Worm (Caenorhabditis elegans) whole organism, mixed stage, embryonic: ENCODE data around the gene hlh-30.
A peak's percentile ranks its signal among the peaks of the same experiment; 100 is the strongest.

Experiments used
- M03D4.4 ChIP-seq: sonication (generic microtip); optimal IDR thresholded peaks from 2 replicates; lab custom pipeline; 2017; ENCODE audit warnings: mild to moderate bottlenecking, missing genetic modification characterization, missing compliant biosample characterization
- bed-3 ChIP-seq: fragments of 200-800 bp; sonication (Bioruptor generic); optimal IDR thresholded peaks from 3 replicates; lab custom pipeline; 2018; ENCODE audit warnings: mild to moderate bottlenecking, missing genetic modification characterization, moderate library complexity, missing compliant biosample characterization
- blmp-1 ChIP-seq: fragments of 150-350 bp; optimal IDR thresholded peaks from 2 replicates; lab custom pipeline; 2014; ENCODE audit warnings: missing biosample characterization, missing genetic modification characterization
- ceh-39 ChIP-seq: fragments of 150-350 bp; optimal IDR thresholded peaks from 2 replicates; lab custom pipeline; 2014; ENCODE audit warnings: missing biosample characterization, missing genetic modification characterization
- ceh-83 ChIP-seq: fragments of 200-800 bp; sonication (Bioruptor generic); optimal IDR thresholded peaks from 2 replicates; lab custom pipeline; 2018; ENCODE audit warnings: mild to moderate bottlenecking, missing genetic modification characterization, missing compliant biosample characterization
- ces-1 ChIP-seq: fragments of 150-350 bp; optimal IDR thresholded peaks from 2 replicates; lab custom pipeline; 2014; ENCODE audit warnings: missing biosample characterization, missing genetic modification reagents, missing genetic modification characterization
- cnd-1 ChIP-seq: fragments of 200-800 bp; sonication (Bioruptor generic); optimal IDR thresholded peaks from 2 replicates; lab custom pipeline; 2018; ENCODE audit warnings: mild to moderate bottlenecking, missing genetic modification characterization, missing compliant biosample characterization
- drap-1 ChIP-seq: fragments of 200-800 bp; sonication (Bioruptor generic); optimal IDR thresholded peaks from 3 replicates; lab custom pipeline; 2018; ENCODE audit warnings: mild to moderate bottlenecking, missing genetic modification characterization, missing compliant biosample characterization
- elt-3 ChIP-seq: fragments of 150-350 bp; optimal IDR thresholded peaks from 2 replicates; lab custom pipeline; 2014; ENCODE audit warnings: missing biosample characterization, missing genetic modification characterization
- ham-2 ChIP-seq: fragments of 200-800 bp; sonication (Bioruptor generic); optimal IDR thresholded peaks from 2 replicates; lab custom pipeline; 2018; ENCODE audit warnings: mild to moderate bottlenecking, missing genetic modification characterization, missing compliant biosample characterization
- lin-13 ChIP-seq: fragments of 150-350 bp; optimal IDR thresholded peaks from 2 replicates; lab custom pipeline; 2014; ENCODE audit warnings: missing biosample characterization, missing genetic modification characterization
- lsy-2 ChIP-seq: fragments of 150-350 bp; optimal IDR thresholded peaks from 2 replicates; lab custom pipeline; 2014; ENCODE audit warnings: missing biosample characterization, missing genetic modification characterization
- mep-1 ChIP-seq: fragments of 150-350 bp; optimal IDR thresholded peaks from 2 replicates; lab custom pipeline; 2017; ENCODE audit warnings: missing biosample characterization, missing genetic modification reagents, missing genetic modification characterization, inconsistent platforms
- mls-2 ChIP-seq: sonication (generic microtip); optimal IDR thresholded peaks from 2 replicates; lab custom pipeline; 2016; ENCODE audit warnings: mild to moderate bottlenecking, missing genetic modification characterization, moderate library complexity, missing compliant biosample characterization
- nhr-12 ChIP-seq: fragments of 150-350 bp; optimal IDR thresholded peaks from 2 replicates; lab custom pipeline; 2014; ENCODE audit warnings: missing biosample characterization, missing genetic modification characterization
- nhr-2 ChIP-seq: fragments of 150-350 bp; optimal IDR thresholded peaks from 2 replicates; lab custom pipeline; 2014; ENCODE audit warnings: missing biosample characterization, missing genetic modification characterization
- nhr-28 ChIP-seq: fragments of 150-350 bp; optimal IDR thresholded peaks from 2 replicates; lab custom pipeline; 2014; ENCODE audit warnings: missing biosample characterization, missing genetic modification characterization
- nhr-76 ChIP-seq: sonication (generic microtip); optimal IDR thresholded peaks from 2 replicates; lab custom pipeline; 2017; ENCODE audit warnings: missing biosample characterization, missing genetic modification characterization
- pha-4 ChIP-seq: fragments of 150-350 bp; optimal IDR thresholded peaks from 2 replicates; lab custom pipeline; 2018; ENCODE audit warnings: missing biosample characterization, missing genetic modification reagents, missing genetic modification characterization
- sem-2 ChIP-seq: fragments of 200-800 bp; sonication (Bioruptor generic); optimal IDR thresholded peaks from 2 replicates; lab custom pipeline; 2018; ENCODE audit warnings: mild to moderate bottlenecking, missing genetic modification characterization, missing compliant biosample characterization
- snpc-4 ChIP-seq: fragments of 150-350 bp; optimal IDR thresholded peaks from 2 replicates; lab custom pipeline; 2014; ENCODE audit warnings: missing biosample characterization, missing genetic modification characterization
- tbx-8 ChIP-seq: fragments of 200-800 bp; sonication (Bioruptor generic); optimal IDR thresholded peaks from 2 replicates; lab custom pipeline; 2018; ENCODE audit warnings: mild to moderate bottlenecking, missing genetic modification characterization, moderate library complexity, missing compliant biosample characterization
- unc-120 ChIP-seq: sonication (generic microtip); optimal IDR thresholded peaks from 2 replicates; lab custom pipeline; 2017; ENCODE audit warnings: missing genetic modification characterization, missing compliant biosample characterization; ENCODE audit not compliant: poor library complexity, severe bottlenecking
- unc-39 ChIP-seq: fragments of 150-350 bp; optimal IDR thresholded peaks from 2 replicates; lab custom pipeline; 2014; ENCODE audit warnings: missing biosample characterization, missing genetic modification characterization
- zip-8 ChIP-seq: fragments of 150-350 bp; optimal IDR thresholded peaks from 2 replicates; lab custom pipeline; 2014; ENCODE audit warnings: missing biosample characterization, missing genetic modification characterization
- ztf-11 ChIP-seq: fragments of 150-350 bp; optimal IDR thresholded peaks from 2 replicates; lab custom pipeline; 2014; ENCODE audit warnings: missing biosample characterization, missing genetic modification characterization

The hlh-30 gene

DNA sequence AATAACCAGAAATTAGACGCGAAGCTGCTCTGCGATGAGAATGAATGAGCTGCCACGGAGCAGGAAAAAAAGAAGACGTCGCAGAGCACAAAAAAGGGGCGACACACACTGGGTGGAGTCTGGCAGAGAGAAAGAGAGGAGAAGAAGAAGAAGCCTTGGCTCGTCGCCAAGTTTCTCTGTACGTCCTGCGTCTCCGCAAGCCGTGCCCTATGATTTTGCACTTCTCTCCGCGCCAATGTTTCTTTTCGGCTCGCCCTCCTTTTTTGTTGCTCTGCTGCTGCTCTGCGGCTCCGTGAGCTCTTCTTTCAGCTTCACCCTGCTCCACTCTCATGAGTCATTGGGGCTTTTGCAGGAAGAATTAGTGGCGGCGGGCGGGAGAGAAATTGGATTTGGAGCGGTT, at the start of gene hlh-30:
TSS of gene hlh-30 (minus strand) at position 69 of the 400 bp plus-strand sequence.
- no peak for TF ChIP-seq pha-4 (tag; lab: Kevin White, UChicago)
- peak; percentile 55 for TF ChIP-seq ces-1 (GFP tag; lab: Kevin White, UChicago)
- TF ChIP-seq tbx-8 (GFP tag; lab: Kevin White, UChicago): no peak
- TF ChIP-seq unc-120 (tag; lab: Kevin White, UChicago): peak; percentile 9

DNA sequence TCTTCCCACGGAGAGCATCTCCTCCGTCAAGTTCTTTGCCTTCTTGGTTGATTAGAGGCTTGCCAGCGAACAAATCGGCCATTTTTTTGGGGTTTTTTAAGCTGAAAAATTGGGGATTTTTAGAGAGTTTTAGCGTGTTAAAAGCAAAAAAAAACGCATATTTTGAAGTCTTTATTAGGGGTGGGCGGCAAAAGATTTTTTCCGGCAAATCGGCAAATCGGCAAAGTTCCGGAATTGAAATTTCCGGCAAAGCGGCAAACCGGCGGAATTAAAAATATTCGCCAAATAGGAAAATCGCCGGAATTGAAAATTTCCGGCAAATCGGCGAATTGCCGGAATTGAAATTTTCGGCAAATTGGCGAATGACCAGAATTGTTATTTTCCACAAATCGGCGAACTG, 49.4 kb upstream of the hlh-30 start, which contains the start of gene C35B1.5:
TSS of gene C35B1.5 (minus strand) at position 101 of the 400 bp plus-strand sequence.
- TF ChIP-seq ceh-39: no peak
- no peak for TF ChIP-seq nhr-12 (tag; lab: Kevin White, UChicago)
- TF ChIP-seq bed-3 (GFP tag; lab: Kevin White, UChicago): no peak

DNA sequence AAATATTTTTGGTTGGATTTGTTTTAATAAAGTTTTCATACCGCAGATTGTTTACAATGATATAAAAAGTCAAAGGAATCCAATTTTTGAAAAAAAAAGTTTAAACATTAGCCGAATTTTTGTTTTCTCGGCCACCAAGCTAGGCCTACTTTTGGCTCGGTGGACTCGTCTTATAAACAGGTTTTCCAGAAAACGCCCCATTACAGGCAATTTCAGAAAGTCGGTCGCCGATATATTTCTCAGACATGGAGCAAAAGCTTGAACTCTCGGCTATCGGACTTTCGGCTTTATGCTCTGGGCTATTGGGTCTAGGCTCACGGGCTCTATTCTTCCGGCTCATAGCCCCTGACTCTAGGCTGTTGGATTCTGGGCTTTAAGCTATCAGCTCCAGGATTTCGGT, 48.3 kb upstream of the hlh-30 start:
- no peak for TF ChIP-seq ham-2 (GFP tag; lab: Kevin White, UChicago)

DNA sequence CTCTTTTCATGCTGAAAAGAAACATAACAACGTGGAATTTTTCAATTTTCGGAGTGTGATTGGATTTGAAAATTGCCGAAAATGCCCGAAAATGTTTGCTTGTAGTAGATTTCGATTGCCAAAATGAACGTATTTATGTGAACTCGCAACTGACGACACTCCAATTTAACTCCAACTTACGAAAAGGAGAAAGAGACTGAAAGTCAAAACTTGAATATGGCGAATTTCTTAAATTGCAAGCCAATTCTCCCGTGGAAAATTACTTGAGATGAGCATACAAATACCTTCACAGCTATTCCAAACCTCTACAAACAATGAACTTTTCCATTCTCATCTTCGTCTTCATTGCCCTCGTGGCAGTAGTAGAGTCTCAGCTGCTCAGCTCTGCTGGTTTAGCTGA, 47.8 kb upstream of the hlh-30 start:
- TF ChIP-seq nhr-2 (tag; lab: Kevin White, UChicago): no peak
- no peak for TF ChIP-seq ham-2 (GFP tag; lab: Kevin White, UChicago)
- TF ChIP-seq unc-39 (tag; lab: Kevin White, UChicago): no peak
- no peak for TF ChIP-seq bed-3 (GFP tag; lab: Kevin White, UChicago)
- TF ChIP-seq snpc-4: no peak
- TF ChIP-seq sem-2 (GFP tag; lab: Kevin White, UChicago): no peak
- TF ChIP-seq ces-1 (GFP tag; lab: Kevin White, UChicago): no peak
- TF ChIP-seq nhr-76 (tag; lab: Kevin White, UChicago): no peak
- no peak for TF ChIP-seq zip-8
- no peak for TF ChIP-seq drap-1 (GFP tag; lab: Kevin White, UChicago)
- TF ChIP-seq elt-3 (tag; lab: Kevin White, UChicago): no peak
- no peak for TF ChIP-seq ceh-39

DNA sequence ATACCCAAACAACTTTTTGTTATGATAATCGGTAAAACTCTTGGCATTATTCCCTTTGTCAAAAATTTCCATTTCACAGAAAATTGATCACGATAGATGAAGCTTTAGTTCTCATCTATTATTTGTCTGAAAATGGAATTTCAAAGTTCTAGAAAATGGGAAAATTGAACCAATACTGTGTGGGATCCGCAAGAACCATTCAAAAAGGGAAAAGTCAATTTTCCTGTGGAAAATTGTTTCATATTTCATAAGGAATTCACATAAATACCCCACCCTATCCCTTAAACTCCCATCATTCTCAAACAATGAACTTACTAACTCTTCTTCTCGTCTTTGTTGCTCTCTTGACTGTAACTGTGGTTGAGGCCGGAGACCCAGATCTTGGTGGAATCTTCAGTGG, 46.1 kb upstream of the hlh-30 start, which contains the start of the genes C35B1.9 and C35B1.3:
TSS of gene C35B1.9 (minus strand) at position 101 of the 400 bp plus-strand sequence.
TSS of gene C35B1.3 (plus strand) at position 306 of the 400 bp plus-strand sequence.
- TF ChIP-seq ceh-83 (GFP tag; lab: Kevin White, UChicago) (no peak), lsy-2 (tag; lab: Kevin White, UChicago) (no peak), nhr-28 (no peak), M03D4.4 (tag; lab: Kevin White, UChicago) (no peak), ces-1 (GFP tag; lab: Kevin White, UChicago) (no peak), ceh-39 (no peak), cnd-1 (tag; lab: Kevin White, UChicago) (no peak), bed-3 (GFP tag; lab: Kevin White, UChicago) (no peak), blmp-1 (no peak), pha-4 (tag; lab: Kevin White, UChicago) (no peak), nhr-12 (tag; lab: Kevin White, UChicago) (no peak)

DNA sequence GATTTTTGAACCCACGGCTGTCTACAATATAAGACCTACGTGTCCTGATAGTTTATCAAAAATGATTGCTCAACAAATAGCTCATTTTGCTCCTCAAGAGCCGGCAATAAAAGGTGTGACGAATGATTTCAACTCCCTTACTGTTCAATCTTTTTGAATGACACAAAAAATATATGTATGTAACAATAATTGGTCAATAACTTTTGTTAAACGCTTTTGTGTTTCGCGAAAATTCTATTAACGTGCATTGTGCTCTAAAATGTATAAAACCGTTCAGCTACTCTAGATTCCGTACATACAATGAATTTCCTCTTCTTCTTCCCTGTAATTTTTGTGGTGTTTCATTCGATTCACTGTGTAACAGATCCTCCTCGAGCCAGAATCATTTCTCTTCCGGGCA, 44.8 kb upstream of the hlh-30 start, which contains the start of gene C35B1.4:
TSS of gene C35B1.4 (plus strand) at position 301 of the 400 bp plus-strand sequence.
- TF ChIP-seq mls-2 (tag; lab: Kevin White, UChicago) (no peak), lin-13 (tag; lab: Kevin White, UChicago) (no peak), mep-1 (tag; lab: Kevin White, UChicago) (no peak), nhr-76 (tag; lab: Kevin White, UChicago) (no peak), ztf-11 (no peak), unc-39 (tag; lab: Kevin White, UChicago) (no peak), sem-2 (GFP tag; lab: Kevin White, UChicago) (no peak), nhr-2 (tag; lab: Kevin White, UChicago) (no peak)

DNA sequence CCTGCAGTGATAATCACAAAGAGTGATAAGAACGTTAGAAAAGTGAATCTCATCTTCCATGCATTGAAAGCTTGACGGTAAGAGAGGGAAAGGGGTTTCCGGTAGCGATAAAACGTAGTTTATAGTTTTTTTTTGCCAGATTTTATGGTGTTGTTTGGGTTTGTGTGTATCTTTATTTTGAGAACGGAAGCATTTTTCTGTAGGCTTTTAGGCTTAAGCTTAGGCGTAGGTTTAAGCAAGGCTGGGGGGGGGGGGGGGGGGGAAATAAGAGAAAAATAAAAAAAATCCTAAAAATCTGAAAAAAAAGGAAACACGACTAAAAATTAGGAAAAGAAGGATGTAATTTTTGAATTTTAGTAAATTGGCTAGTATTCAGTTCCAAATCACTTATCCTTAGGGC, 44.1 kb upstream of the hlh-30 start, which contains the start of gene C35B1.8:
TSS of gene C35B1.8 (minus strand) at position 101 of the 400 bp plus-strand sequence.
- TF ChIP-seq nhr-28 (no peak), M03D4.4 (tag; lab: Kevin White, UChicago) (no peak), unc-39 (tag; lab: Kevin White, UChicago) (no peak), elt-3 (tag; lab: Kevin White, UChicago) (no peak), ces-1 (GFP tag; lab: Kevin White, UChicago) (no peak), nhr-12 (tag; lab: Kevin White, UChicago) (no peak), ceh-83 (GFP tag; lab: Kevin White, UChicago) (no peak)
